ENCODE assay signal across 1 fruit fly cellular context in genomic region chr3R:20588480-20588785, dm6.
TF ChIP-seq lines count a peak whose summit lies in the region.

Gene Srp72, plus strand, starts transcription at chr3R:20588711.

TF ChIP-seq in whole organism, embryonic, 481 proteins besides CTCF, POLR2A, EP300 and RAD21 (continued from another document and continues in another):
- TF ChIP-seq onecut (GFP tag; IDR thresholded peaks at IDR 0.05; lab: Robert Waterston, UW) = no peak
- no peak for TF ChIP-seq sima (GFP tag; optimal IDR thresholded peaks at IDR 0.05; lab: Kevin White, UChicago)
- peak; percentile 41 for TF ChIP-seq grau (tag; optimal IDR thresholded peaks at IDR 0.05; lab: Kevin White, UChicago)
- peak; percentile 21 for TF ChIP-seq bcd (GFP tag; optimal IDR thresholded peaks at IDR 0.05; lab: Kevin White, UChicago)
- peak; percentile 86 for TF ChIP-seq Med (GFP tag; lab: Kevin White, UChicago)
- peak; percentile 2 for TF ChIP-seq HLH54F (GFP tag; optimal IDR thresholded peaks at IDR 0.05; lab: Kevin White, UChicago)
- peak; percentile 19; the same call in 1 of the 2 replicates for TF ChIP-seq MBD-R2 (GFP tag; IDR thresholded peaks at IDR 0.05; lab: Robert Waterston, UW)
- peak; percentile 30 for TF ChIP-seq CG15696 (tag; optimal IDR thresholded peaks at IDR 0.05; lab: Kevin White, UChicago)
- no peak for TF ChIP-seq pfk (GFP tag; optimal IDR thresholded peaks at IDR 0.05; lab: Kevin White, UChicago)
- TF ChIP-seq CG2889 (GFP tag; IDR thresholded peaks at IDR 0.05; lab: Robert Waterston, UW) = no peak
- no peak for TF ChIP-seq CG13123 (GFP tag; optimal IDR thresholded peaks at IDR 0.05; lab: Kevin White, UChicago)
- TF ChIP-seq dpn (GFP tag; optimal IDR thresholded peaks at IDR 0.05; lab: Kevin White, UChicago) = peak in 1 of 2 experiments; percentile 27
- TF ChIP-seq sc (optimal IDR thresholded peaks at IDR 0.05; lab: Kevin White, UChicago) = no peak
- no peak for TF ChIP-seq sc (GFP tag; optimal IDR thresholded peaks at IDR 0.05; lab: Kevin White, UChicago)
- no peak for TF ChIP-seq NC2β (GFP tag; optimal IDR thresholded peaks at IDR 0.05; lab: Kevin White, UChicago)
- no peak for TF ChIP-seq shn (GFP tag; optimal IDR thresholded peaks at IDR 0.05; lab: Kevin White, UChicago)
- peak; percentile 38; the same call in 1 of the 2 replicates for TF ChIP-seq seq (GFP tag; IDR thresholded peaks at IDR 0.05; lab: Robert Waterston, UW)
- no peak for TF ChIP-seq Asciz (GFP tag; optimal IDR thresholded peaks at IDR 0.05; lab: Kevin White, UChicago)
- TF ChIP-seq ems (GFP tag; optimal IDR thresholded peaks at IDR 0.05; lab: Kevin White, UChicago) = no peak
- no peak for TF ChIP-seq Hey (tag; optimal IDR thresholded peaks at IDR 0.05; lab: Kevin White, UChicago)
- peak; percentile 80 for TF ChIP-seq zen (tag; optimal IDR thresholded peaks at IDR 0.05; lab: Kevin White, UChicago)
- TF ChIP-seq CG8944 (GFP tag; optimal IDR thresholded peaks at IDR 0.05; lab: Kevin White, UChicago) = no peak
- TF ChIP-seq CG11085 (GFP tag; IDR thresholded peaks at IDR 0.05; lab: Robert Waterston, UW) = no peak
- no peak for TF ChIP-seq Oaz (GFP tag; IDR thresholded peaks at IDR 0.05; lab: Robert Waterston, UW)
- no peak for TF ChIP-seq kni (GFP tag; optimal IDR thresholded peaks at IDR 0.05; lab: Kevin White, UChicago)
- no peak for TF ChIP-seq CG16779 (GFP tag; IDR thresholded peaks at IDR 0.05; lab: Robert Waterston, UW)
- TF ChIP-seq CG10366 (GFP tag; IDR thresholded peaks at IDR 0.05; lab: Robert Waterston, UW) = peak; percentile 23; the same call in 1 of the 2 replicates
- TF ChIP-seq CG13296 (GFP tag; optimal IDR thresholded peaks at IDR 0.05; lab: Kevin White, UChicago) = peak; percentile 22
- TF ChIP-seq CG13775 (GFP tag; optimal IDR thresholded peaks at IDR 0.05; lab: Kevin White, UChicago) = peak; percentile 56
- TF ChIP-seq CG10565 (GFP tag; optimal IDR thresholded peaks at IDR 0.05; lab: Kevin White, UChicago) = peak; percentile 28
- TF ChIP-seq CoRest (tag; optimal IDR thresholded peaks at IDR 0.05; lab: Kevin White, UChicago) = peak; percentile 42
- no peak for TF ChIP-seq danr (GFP tag; IDR thresholded peaks at IDR 0.05; lab: Robert Waterston, UW)
- TF ChIP-seq CG10209 (GFP tag; optimal IDR thresholded peaks at IDR 0.05; lab: Kevin White, UChicago) = no peak
- peak; percentile 42 for TF ChIP-seq CG17385 (GFP tag; optimal IDR thresholded peaks at IDR 0.05; lab: Kevin White, UChicago)
- no peak for TF ChIP-seq CG6683 (GFP tag; optimal IDR thresholded peaks at IDR 0.05; lab: Kevin White, UChicago)
- TF ChIP-seq CG1647 (GFP tag; optimal IDR thresholded peaks at IDR 0.05; lab: Kevin White, UChicago) = peak; percentile 17
- no peak for TF ChIP-seq CG1603 (tag; optimal IDR thresholded peaks at IDR 0.05; lab: Kevin White, UChicago)
- TF ChIP-seq NFAT (GFP tag; IDR thresholded peaks at IDR 0.05; lab: Robert Waterston, UW) = no peak
- peak; percentile 40 for TF ChIP-seq sug (tag; optimal IDR thresholded peaks at IDR 0.05; lab: Kevin White, UChicago)
- peak; percentile 51 for TF ChIP-seq CG2120 (GFP tag; optimal IDR thresholded peaks at IDR 0.05; lab: Kevin White, UChicago)
- no peak; the same call in 2 of the 3 replicates for TF ChIP-seq otp (GFP tag; IDR thresholded peaks at IDR 0.05; lab: Robert Waterston, UW)
- TF ChIP-seq CG3065 (GFP tag; optimal IDR thresholded peaks at IDR 0.05; lab: Kevin White, UChicago) = no peak
- TF ChIP-seq z (GFP tag; IDR thresholded peaks at IDR 0.05; lab: Robert Waterston, UW) = no peak
- TF ChIP-seq oc (tag; optimal IDR thresholded peaks at IDR 0.05; lab: Kevin White, UChicago) = no peak
- no peak for TF ChIP-seq D (optimal IDR thresholded peaks at IDR 0.05; lab: Kevin White, UChicago)
- peak; percentile 5 for TF ChIP-seq D (GFP tag; optimal IDR thresholded peaks at IDR 0.05; lab: Kevin White, UChicago)
- peak; percentile 43; the same call in 1 of the 2 replicates for TF ChIP-seq CG9215 (GFP tag; IDR thresholded peaks at IDR 0.05; lab: Robert Waterston, UW)
- TF ChIP-seq CG15479 (GFP tag; optimal IDR thresholded peaks at IDR 0.05; lab: Kevin White, UChicago) = no peak
- no peak for TF ChIP-seq CG6272 (GFP tag; IDR thresholded peaks at IDR 0.05; lab: Robert Waterston, UW)
- TF ChIP-seq wdn (GFP tag; IDR thresholded peaks at IDR 0.05; lab: Robert Waterston, UW) = no peak
- peak; percentile 18 for TF ChIP-seq CG33213 (GFP tag; optimal IDR thresholded peaks at IDR 0.05; lab: Kevin White, UChicago)
- TF ChIP-seq CG4360 (GFP tag; IDR thresholded peaks at IDR 0.05; lab: Robert Waterston, UW) = no peak
- peak; percentile 33; the same call in 1 of the 2 replicates for TF ChIP-seq al (GFP tag; IDR thresholded peaks at IDR 0.05; lab: Robert Waterston, UW)
- TF ChIP-seq CG13624 (GFP tag; optimal IDR thresholded peaks at IDR 0.05; lab: Kevin White, UChicago) = no peak
- no peak for TF ChIP-seq CG5953 (GFP tag; IDR thresholded peaks at IDR 0.05; lab: Robert Waterston, UW)
- no peak for TF ChIP-seq dati (GFP tag; IDR thresholded peaks at IDR 0.05; lab: Robert Waterston, UW)
- TF ChIP-seq Hr3 (GFP tag; optimal IDR thresholded peaks at IDR 0.05; lab: Kevin White, UChicago) = no peak
- peak; percentile 52 for TF ChIP-seq CG15514 (GFP tag; optimal IDR thresholded peaks at IDR 0.05; lab: Kevin White, UChicago)
- no peak for TF ChIP-seq Vsx1 (GFP tag; optimal IDR thresholded peaks at IDR 0.05; lab: Kevin White, UChicago)
- TF ChIP-seq Nf-YC (tag; optimal IDR thresholded peaks at IDR 0.05; lab: Kevin White, UChicago) = peak; percentile 41
- peak; percentile 27; the same call in 1 of the 3 replicates for TF ChIP-seq tgo (GFP tag; IDR thresholded peaks at IDR 0.05; lab: Robert Waterston, UW)
- TF ChIP-seq ssp (GFP tag; IDR thresholded peaks at IDR 0.05; lab: Robert Waterston, UW) = no peak
- TF ChIP-seq CG12942 (GFP tag; optimal IDR thresholded peaks at IDR 0.05; lab: Kevin White, UChicago) = peak; percentile 35
- TF ChIP-seq zfh1 (GFP tag; IDR thresholded peaks at IDR 0.05; lab: Robert Waterston, UW) = peak; percentile 48; the same call in 1 of the 3 replicates
- no peak for TF ChIP-seq Dfd (GFP tag; optimal IDR thresholded peaks at IDR 0.05; lab: Kevin White, UChicago)
- peak; percentile 45 for TF ChIP-seq CG10147 (GFP tag; optimal IDR thresholded peaks at IDR 0.05; lab: Kevin White, UChicago)
- peak; percentile 29 for TF ChIP-seq CG4328 (GFP tag; optimal IDR thresholded peaks at IDR 0.05; lab: Kevin White, UChicago)
- no peak for TF ChIP-seq E2f1 (GFP tag; IDR thresholded peaks at IDR 0.05; lab: Robert Waterston, UW)
- TF ChIP-seq CG7839 (tag; optimal IDR thresholded peaks at IDR 0.05; lab: Kevin White, UChicago) = peak; percentile 49
- TF ChIP-seq Scr (GFP tag; IDR thresholded peaks at IDR 0.05; lab: Robert Waterston, UW; ENCODE audit: partially characterized antibody) = no peak
- peak; percentile 38 for TF ChIP-seq lilli (GFP tag; optimal IDR thresholded peaks at IDR 0.05; lab: Kevin White, UChicago)
- no peak for TF ChIP-seq Adf1 (GFP tag; IDR thresholded peaks at IDR 0.05; lab: Robert Waterston, UW)
- peak; percentile 23 for TF ChIP-seq CG1529 (GFP tag; optimal IDR thresholded peaks at IDR 0.05; lab: Kevin White, UChicago)
- TF ChIP-seq Side (GFP tag; optimal IDR thresholded peaks at IDR 0.05; lab: Kevin White, UChicago) = no peak
- TF ChIP-seq CG1832 (GFP tag; optimal IDR thresholded peaks at IDR 0.05; lab: Kevin White, UChicago) = no peak
- TF ChIP-seq ttk (GFP tag; IDR thresholded peaks at IDR 0.05; lab: Robert Waterston, UW) = no peak
- TF ChIP-seq CG11695 (GFP tag; IDR thresholded peaks at IDR 0.05; lab: Robert Waterston, UW) = peak; percentile 68; the same call in 2 of the 3 replicates
- TF ChIP-seq jing (GFP tag; optimal IDR thresholded peaks at IDR 0.05; lab: Kevin White, UChicago) = no peak
- TF ChIP-seq ac (GFP tag; optimal IDR thresholded peaks at IDR 0.05; lab: Kevin White, UChicago) = no peak
- no peak for TF ChIP-seq h (optimal IDR thresholded peaks at IDR 0.05; lab: Kevin White, UChicago)
- TF ChIP-seq p53 (GFP tag; optimal IDR thresholded peaks at IDR 0.05; lab: Kevin White, UChicago) = no peak
- no peak for TF ChIP-seq Myb (GFP tag; optimal IDR thresholded peaks at IDR 0.05; lab: Kevin White, UChicago)
- peak; percentile 23; the same call in 1 of the 2 replicates for TF ChIP-seq chm (GFP tag; IDR thresholded peaks at IDR 0.05; lab: Robert Waterston, UW)
- peak; percentile 16 for TF ChIP-seq tup (GFP tag; optimal IDR thresholded peaks at IDR 0.05; lab: Kevin White, UChicago)
- TF ChIP-seq Pdp1 (GFP tag; optimal IDR thresholded peaks at IDR 0.05; lab: Kevin White, UChicago) = peak in 1 of 2 experiments; percentile 2
- no peak for TF ChIP-seq yki (optimal IDR thresholded peaks at IDR 0.05; lab: Kevin White, UChicago)
- TF ChIP-seq fru (optimal IDR thresholded peaks at IDR 0.05; lab: Kevin White, UChicago) = no peak
- peak; percentile 41 for TF ChIP-seq Sox102F (GFP tag; optimal IDR thresholded peaks at IDR 0.05; lab: Kevin White, UChicago)
- peak; percentile 48 for TF ChIP-seq Hsf (GFP tag; optimal IDR thresholded peaks at IDR 0.05; lab: Kevin White, UChicago)
- TF ChIP-seq BtbVII (GFP tag; optimal IDR thresholded peaks at IDR 0.05; lab: Kevin White, UChicago) = no peak
- no peak for TF ChIP-seq Ets65A (GFP tag; lab: Kevin White, UChicago)
- no peak for TF ChIP-seq Nf-YB (GFP tag; optimal IDR thresholded peaks at IDR 0.05; lab: Kevin White, UChicago)
- no peak for TF ChIP-seq Doc3 (GFP tag; IDR thresholded peaks at IDR 0.05; lab: Robert Waterston, UW; ENCODE audit: partially characterized antibody)
- TF ChIP-seq tx (GFP tag; optimal IDR thresholded peaks at IDR 0.05; lab: Kevin White, UChicago) = no peak
- no peak for TF ChIP-seq CG6791 (GFP tag; IDR thresholded peaks at IDR 0.05; lab: Robert Waterston, UW; ENCODE audit: partially characterized antibody)
- TF ChIP-seq CG9727 (GFP tag; optimal IDR thresholded peaks at IDR 0.05; lab: Kevin White, UChicago) = peak; percentile 66
- TF ChIP-seq Fer3 (tag; optimal IDR thresholded peaks at IDR 0.05; lab: Kevin White, UChicago) = peak; percentile 57
- TF ChIP-seq Atf3 (GFP tag; optimal IDR thresholded peaks at IDR 0.05; lab: Kevin White, UChicago) = no peak
- TF ChIP-seq zen2 (GFP tag; IDR thresholded peaks at IDR 0.05; lab: Robert Waterston, UW; ENCODE audit: partially characterized antibody) = no peak
- TF ChIP-seq CG17829 (tag; optimal IDR thresholded peaks at IDR 0.05; lab: Kevin White, UChicago) = peak; percentile 52
- no peak for TF ChIP-seq Bteb2 (GFP tag; optimal IDR thresholded peaks at IDR 0.05; lab: Kevin White, UChicago)
- no peak for TF ChIP-seq CG16813 (GFP tag; IDR thresholded peaks at IDR 0.05; lab: Robert Waterston, UW; ENCODE audit: partially characterized antibody)
- TF ChIP-seq Gsc (GFP tag; IDR thresholded peaks at IDR 0.05; lab: Robert Waterston, UW) = no peak
- no peak for TF ChIP-seq CG8089 (GFP tag; optimal IDR thresholded peaks at IDR 0.05; lab: Kevin White, UChicago)
- TF ChIP-seq vvl (GFP tag; IDR thresholded peaks at IDR 0.05; lab: Robert Waterston, UW) = peak; percentile 54
- no peak for TF ChIP-seq da (GFP tag; optimal IDR thresholded peaks at IDR 0.05; lab: Kevin White, UChicago)
- peak; percentile 9 for TF ChIP-seq Spps (tag; optimal IDR thresholded peaks at IDR 0.05; lab: Kevin White, UChicago)
- TF ChIP-seq zf30C (GFP tag; optimal IDR thresholded peaks at IDR 0.05; lab: Kevin White, UChicago) = no peak
- no peak for TF ChIP-seq Opbp (GFP tag; IDR thresholded peaks at IDR 0.05; lab: Robert Waterston, UW; ENCODE audit: partially characterized antibody)
- peak; percentile 35 for TF ChIP-seq pzg (GFP tag; optimal IDR thresholded peaks at IDR 0.05; lab: Kevin White, UChicago)
- TF ChIP-seq CG10274 (GFP tag; optimal IDR thresholded peaks at IDR 0.05; lab: Kevin White, UChicago) = no peak
- no peak for TF ChIP-seq bigmax (GFP tag; optimal IDR thresholded peaks at IDR 0.05; lab: Kevin White, UChicago)
- TF ChIP-seq CG2875 (GFP tag; optimal IDR thresholded peaks at IDR 0.05; lab: Kevin White, UChicago) = peak; percentile 16
- TF ChIP-seq CG31441 (GFP tag; IDR thresholded peaks at IDR 0.05; lab: Robert Waterston, UW) = 0 out of 2 replicates have a peak, but pooled peaks have one; percentile 21
- peak; percentile 21 for TF ChIP-seq CG3995 (GFP tag; optimal IDR thresholded peaks at IDR 0.05; lab: Kevin White, UChicago)
- no peak for TF ChIP-seq Awh (GFP tag; IDR thresholded peaks at IDR 0.05; lab: Robert Waterston, UW)
- TF ChIP-seq odd (GFP tag; optimal IDR thresholded peaks at IDR 0.05; lab: Kevin White, UChicago) = no peak
- TF ChIP-seq stwl (tag; optimal IDR thresholded peaks at IDR 0.05; lab: Kevin White, UChicago) = peak; percentile 59
- TF ChIP-seq mld (GFP tag; IDR thresholded peaks at IDR 0.05; lab: Robert Waterston, UW; ENCODE audit: partially characterized antibody) = no peak
- TF ChIP-seq CG31365 (tag; optimal IDR thresholded peaks at IDR 0.05; lab: Kevin White, UChicago) = no peak
- TF ChIP-seq prd (optimal IDR thresholded peaks at IDR 0.05; lab: Kevin White, UChicago) = no peak
- peak; percentile 59 for TF ChIP-seq prd (GFP tag; IDR thresholded peaks at IDR 0.05; lab: Robert Waterston, UW)
- no peak for TF ChIP-seq CG12769 (tag; optimal IDR thresholded peaks at IDR 0.05; lab: Kevin White, UChicago)
- no peak for TF ChIP-seq CG7271 (tag; optimal IDR thresholded peaks at IDR 0.05; lab: Kevin White, UChicago)
- TF ChIP-seq cas (GFP tag; IDR thresholded peaks at IDR 0.05; lab: Robert Waterston, UW) = no peak
- TF ChIP-seq Meics (GFP tag; optimal IDR thresholded peaks at IDR 0.05; lab: Kevin White, UChicago) = peak; percentile 55
- TF ChIP-seq ewg (GFP tag; optimal IDR thresholded peaks at IDR 0.05; lab: Kevin White, UChicago) = no peak
- TF ChIP-seq CG2678 (tag; optimal IDR thresholded peaks at IDR 0.05; lab: Kevin White, UChicago) = peak; percentile 68
- peak; percentile 26 for TF ChIP-seq Lhr (GFP tag; optimal IDR thresholded peaks at IDR 0.05; lab: Kevin White, UChicago)
- no peak for TF ChIP-seq CG7372 (GFP tag; IDR thresholded peaks at IDR 0.05; lab: Robert Waterston, UW)
- no peak for TF ChIP-seq inv (GFP tag; IDR thresholded peaks at IDR 0.05; lab: Robert Waterston, UW; ENCODE audit: partially characterized antibody)
- no peak for TF ChIP-seq fd3F (GFP tag; optimal IDR thresholded peaks at IDR 0.05; lab: Kevin White, UChicago)
- TF ChIP-seq Ets97D (GFP tag; optimal IDR thresholded peaks at IDR 0.05; lab: Kevin White, UChicago) = no peak
- peak; percentile 91 for TF ChIP-seq CG7745 (tag; optimal IDR thresholded peaks at IDR 0.05; lab: Kevin White, UChicago)
- peak; percentile 39 for TF ChIP-seq CG17802 (tag; optimal IDR thresholded peaks at IDR 0.05; lab: Kevin White, UChicago)
- peak; percentile 66 for TF ChIP-seq Xbp1 (GFP tag; optimal IDR thresholded peaks at IDR 0.05; lab: Kevin White, UChicago)
